Worm (Caenorhabditis elegans) whole organism, late embryonic: ENCODE data around the gene sek-3.

Experiments used
- C08G9.2 ChIP-seq: sonication (generic microtip); optimal IDR thresholded peaks from 2 replicates; lab custom pipeline; 2016; ENCODE audit warnings: mild to moderate bottlenecking, missing genetic modification characterization, moderate library complexity, missing compliant biosample characterization
- F13H6.1 ChIP-seq: sonication (generic microtip); optimal IDR thresholded peaks from 2 replicates; lab custom pipeline; 2016; ENCODE audit warnings: missing genetic modification characterization, missing compliant biosample characterization
- K02D7.2 ChIP-seq: sonication (generic microtip); optimal IDR thresholded peaks from 2 replicates; lab custom pipeline; 2017; ENCODE audit warnings: mild to moderate bottlenecking, missing genetic modification characterization, missing compliant biosample characterization
- Y22D7AL.16 ChIP-seq: sonication (generic microtip); optimal IDR thresholded peaks from 2 replicates; lab custom pipeline; 2016; ENCODE audit warnings: missing genetic modification characterization, missing compliant biosample characterization
- ahr-1 ChIP-seq: sonication (generic microtip); optimal IDR thresholded peaks from 2 replicates; lab custom pipeline; 2016; ENCODE audit warnings: missing genetic modification characterization, missing compliant biosample characterization
- ama-1 ChIP-seq: fragments of 150-350 bp; optimal IDR thresholded peaks from 2 replicates; lab custom pipeline; 2014
- ceh-14 ChIP-seq: sonication (generic microtip); optimal IDR thresholded peaks from 2 replicates; lab custom pipeline; 2016; ENCODE audit warnings: missing genotype, missing genetic modification characterization, missing compliant biosample characterization
- ceh-18 ChIP-seq: sonication (generic microtip); optimal IDR thresholded peaks from 2 replicates; lab custom pipeline; 2016; ENCODE audit warnings: missing genetic modification characterization, missing compliant biosample characterization
- ceh-2 ChIP-seq: sonication (generic microtip); optimal IDR thresholded peaks from 2 replicates; lab custom pipeline; 2016; ENCODE audit warnings: missing genotype, missing genetic modification characterization, missing compliant biosample characterization
- ceh-24 ChIP-seq: sonication (generic microtip); optimal IDR thresholded peaks from 2 replicates; lab custom pipeline; 2016; ENCODE audit warnings: mild to moderate bottlenecking, missing genetic modification characterization, missing compliant biosample characterization
- ceh-30 ChIP-seq: fragments of 150-350 bp; optimal IDR thresholded peaks from 2 replicates; lab custom pipeline; 2014; ENCODE audit warnings: missing biosample characterization, missing genetic modification characterization
- ceh-34 ChIP-seq: sonication (generic microtip); optimal IDR thresholded peaks from 2 replicates; lab custom pipeline; 2016; ENCODE audit warnings: mild to moderate bottlenecking, missing genetic modification characterization, missing compliant biosample characterization
- ceh-45 ChIP-seq: fragments of 200-800 bp; sonication (Bioruptor generic); IDR thresholded peaks from 2 replicates; pipeline ENCODE4 v1.3.6; 2022; ENCODE audit warnings: missing genetic modification reagents, missing genetic modification characterization, missing compliant biosample characterization
- ceh-48 ChIP-seq: sonication (generic microtip); optimal IDR thresholded peaks from 2 replicates; lab custom pipeline; 2016; ENCODE audit warnings: missing genetic modification characterization, inconsistent platforms, missing compliant biosample characterization
- dve-1 ChIP-seq: sonication (generic microtip); optimal IDR thresholded peaks from 2 replicates; lab custom pipeline; 2017; ENCODE audit warnings: antibody characterized with exemption, mild to moderate bottlenecking, missing genetic modification characterization, missing compliant biosample characterization
- elt-2 ChIP-seq: sonication (generic microtip); optimal IDR thresholded peaks from 2 replicates; lab custom pipeline; 2016; ENCODE audit warnings: missing genetic modification reagents, missing genetic modification characterization, missing compliant biosample characterization
- fax-1 ChIP-seq: sonication (generic microtip); optimal IDR thresholded peaks from 2 replicates; lab custom pipeline; 2016; ENCODE audit warnings: missing genotype, missing genetic modification characterization, missing compliant biosample characterization
- hlh-13 ChIP-seq: fragments of 200-800 bp; sonication (Bioruptor generic); optimal IDR thresholded peaks from 2 replicates; lab custom pipeline; 2018; ENCODE audit warnings: mild to moderate bottlenecking, missing genetic modification characterization, missing compliant biosample characterization
- hlh-30 ChIP-seq: sonication (generic microtip); optimal IDR thresholded peaks from 2 replicates; lab custom pipeline; 2017; ENCODE audit warnings: antibody characterized with exemption, missing genetic modification characterization, missing compliant biosample characterization; ENCODE audit not compliant: insufficient read depth
- hlh-6 ChIP-seq: sonication (generic microtip); optimal IDR thresholded peaks from 2 replicates; lab custom pipeline; 2016; ENCODE audit warnings: missing genotype, missing genetic modification characterization, missing compliant biosample characterization
- hlh-8 ChIP-seq: sonication (generic microtip); optimal IDR thresholded peaks from 2 replicates; lab custom pipeline; 2016; ENCODE audit warnings: missing genotype, missing genetic modification characterization, missing compliant biosample characterization
- nhr-11 ChIP-seq: fragments of 150-350 bp; optimal IDR thresholded peaks from 2 replicates; lab custom pipeline; 2014; ENCODE audit warnings: missing biosample characterization, missing genetic modification characterization
- nhr-232 ChIP-seq: sonication (generic microtip); optimal IDR thresholded peaks from 2 replicates; lab custom pipeline; 2016; ENCODE audit warnings: missing genetic modification characterization, missing compliant biosample characterization
- odd-2 ChIP-seq: sonication (generic microtip); optimal IDR thresholded peaks from 2 replicates; lab custom pipeline; 2017; ENCODE audit warnings: antibody characterized with exemption, mild to moderate bottlenecking, missing genetic modification characterization, missing compliant biosample characterization
- pag-3 ChIP-seq: sonication (generic microtip); optimal IDR thresholded peaks from 2 replicates; lab custom pipeline; 2016; ENCODE audit warnings: missing compliant biosample characterization, missing genetic modification characterization, borderline replicate concordance
- pha-4 ChIP-seq: fragments of 150-350 bp; optimal IDR thresholded peaks from 2 replicates; lab custom pipeline; 2018; ENCODE audit warnings: missing biosample characterization, missing genetic modification reagents, missing genetic modification characterization
- pqm-1 ChIP-seq: sonication (generic microtip); optimal IDR thresholded peaks from 2 replicates; lab custom pipeline; 2016; ENCODE audit warnings: missing genetic modification characterization, missing compliant biosample characterization
- rnt-1 ChIP-seq: sonication (generic microtip); optimal IDR thresholded peaks from 2 replicates; lab custom pipeline; 2016; ENCODE audit warnings: missing genetic modification characterization, missing compliant biosample characterization
- sdc-2 ChIP-seq: sonication (generic microtip); optimal IDR thresholded peaks from 2 replicates; lab custom pipeline; 2016; ENCODE audit warnings: missing genotype, missing genetic modification characterization, missing compliant biosample characterization
- sox-4 ChIP-seq: sonication (generic microtip); optimal IDR thresholded peaks from 2 replicates; lab custom pipeline; 2017; ENCODE audit warnings: mild to moderate bottlenecking, missing genetic modification characterization, inconsistent platforms, missing compliant biosample characterization
- tbx-7 ChIP-seq: sonication (generic microtip); optimal IDR thresholded peaks from 2 replicates; lab custom pipeline; 2016; ENCODE audit warnings: missing genotype, missing genetic modification characterization, missing compliant biosample characterization
- ttx-3 ChIP-seq: sonication (generic microtip); optimal IDR thresholded peaks from 2 replicates; lab custom pipeline; 2016; ENCODE audit warnings: missing genetic modification reagents, missing genetic modification characterization, missing compliant biosample characterization
- unc-42 ChIP-seq: sonication (generic microtip); optimal IDR thresholded peaks from 2 replicates; lab custom pipeline; 2016; ENCODE audit warnings: missing genotype, missing genetic modification characterization, missing compliant biosample characterization
- unc-86 ChIP-seq: sonication (generic microtip); optimal IDR thresholded peaks from 2 replicates; lab custom pipeline; 2016; ENCODE audit warnings: missing genetic modification characterization, missing compliant biosample characterization
- ztf-16 ChIP-seq: sonication (generic microtip); optimal IDR thresholded peaks from 2 replicates; lab custom pipeline; 2017; ENCODE audit warnings: missing genetic modification characterization, missing compliant biosample characterization

The sek-3 gene

ce11 chrX:4992523-4992922 is 25.2 kb upstream of the sek-3 start:
- TF ChIP-seq pha-4 (tag; lab: Kevin White, UChicago): no peak
- no peak for TF ChIP-seq ttx-3 (tag; lab: Kevin White, UChicago)
- no peak for TF ChIP-seq ceh-2 (tag; lab: Kevin White, UChicago)
- no peak for TF ChIP-seq dve-1
- no peak for TF ChIP-seq ama-1 (lab: Kevin White, UChicago)
- no peak for TF ChIP-seq ceh-18 (tag; lab: Kevin White, UChicago)
- no peak for TF ChIP-seq ceh-30 (tag; lab: Kevin White, UChicago)

DNA sequence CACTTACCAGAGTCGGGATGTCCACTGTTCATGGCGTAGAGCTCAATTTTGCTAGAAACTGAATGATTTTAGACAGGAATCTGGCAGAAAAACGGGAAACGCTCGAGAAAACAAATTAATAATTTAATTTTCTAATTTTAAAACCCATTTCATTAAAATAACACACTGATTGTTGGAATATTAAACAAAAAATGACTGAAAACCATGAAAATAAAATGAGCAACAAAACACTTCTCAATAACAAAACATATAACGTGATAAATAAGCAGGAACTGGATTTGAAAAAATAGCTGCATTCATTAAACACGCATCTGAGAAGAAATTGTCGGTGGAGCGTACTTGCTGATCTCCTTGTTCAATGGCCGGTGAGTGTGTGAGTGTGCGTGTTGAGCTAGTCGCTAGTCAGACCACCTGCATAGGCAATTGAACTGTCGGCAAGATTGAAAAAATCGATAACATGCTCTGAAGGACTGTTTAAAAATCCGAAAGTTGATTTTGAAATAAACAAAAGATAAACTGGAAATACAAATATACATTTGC is 20.1 kb upstream of the sek-3 start, which contains the start of gene ZC8.6:
TSS of gene ZC8.6 (minus strand) at position 51 of the 540 bp plus-strand sequence.
- TF ChIP-seq unc-42 (tag; lab: Kevin White, UChicago) (peak; percentile 0), F13H6.1 (no peak), ceh-14 (tag; lab: Kevin White, UChicago) (no peak), sdc-2 (peak; percentile 13)

ce11 chrX:4998875-4999274 is 18.8 kb upstream of the sek-3 start, which contains the start of gene set-30:
Gene set-30 (plus strand): TSS chrX:4999270.
- TF ChIP-seq sdc-2: peak; percentile 38
- TF ChIP-seq nhr-232: no peak
- TF ChIP-seq hlh-6: peak; percentile 26
- peak; percentile 7 for TF ChIP-seq ceh-34 (tag; lab: Kevin White, UChicago)
- no peak for TF ChIP-seq unc-42 (tag; lab: Kevin White, UChicago)
- no peak for TF ChIP-seq rnt-1 (tag; lab: Kevin White, UChicago)

- TF ChIP-seq odd-2 (tag; lab: Kevin White, UChicago): no peak
- no peak for TF ChIP-seq hlh-13 (GFP tag; lab: Kevin White, UChicago)
- no peak for TF ChIP-seq sdc-2
- no peak for TF ChIP-seq pag-3 (tag; lab: Kevin White, UChicago)
- TF ChIP-seq sox-4 (tag; lab: Kevin White, UChicago): no peak
- no peak for TF ChIP-seq pha-4 (tag; lab: Kevin White, UChicago)
- TF ChIP-seq tbx-7 (tag; lab: Kevin White, UChicago): no peak
- no peak for TF ChIP-seq C08G9.2 (tag; lab: Kevin White, UChicago)
- TF ChIP-seq ceh-18 (tag; lab: Kevin White, UChicago): no peak
- TF ChIP-seq ceh-14 (tag; lab: Kevin White, UChicago): no peak
- TF ChIP-seq ama-1 (lab: Kevin White, UChicago): no peak
- TF ChIP-seq nhr-232: no peak
- TF ChIP-seq ceh-48: no peak
- no peak for TF ChIP-seq unc-86 (tag; lab: Kevin White, UChicago)
Measured at ce11 chrX:5004940-5005339, 12.8 kb upstream of the sek-3 start, which contains the start of gene hsd-2. Gene hsd-2 (plus strand): TSS chrX:5005240.

ce11 chrX:5006972-5007371 is 10.7 kb upstream of the sek-3 start:
- no peak for TF ChIP-seq ztf-16
- no peak for TF ChIP-seq rnt-1 (tag; lab: Kevin White, UChicago)
- TF ChIP-seq hlh-8 (tag; lab: Kevin White, UChicago): no peak
- TF ChIP-seq elt-2 (tag; lab: Kevin White, UChicago): peak; percentile 41

- TF ChIP-seq sdc-2 (no peak), C08G9.2 (tag; lab: Kevin White, UChicago) (no peak), unc-42 (tag; lab: Kevin White, UChicago) (no peak), ahr-1 (no peak), fax-1 (tag; lab: Kevin White, UChicago) (no peak)
- TF ChIP-seq, all 69 proteins: peak for 0
Measured at ce11 chrX:5009000-5009399, 8.7 kb upstream of the sek-3 start, which contains the start of gene hsd-3. Gene hsd-3 (plus strand): TSS chrX:5009300.

ce11 chrX:5013826-5014225 is 3.9 kb upstream of the sek-3 start, which contains the start of gene ZC449.7:
Gene ZC449.7 (plus strand): TSS chrX:5014074.
- TF ChIP-seq pqm-1 (tag; lab: Kevin White, UChicago) (no peak), ztf-16 (no peak), ceh-45 (no peak), K02D7.2 (tag; lab: Kevin White, UChicago) (no peak), Y22D7AL.16 (no peak), nhr-11 (tag; lab: Kevin White, UChicago) (no peak), hlh-30 (tag; lab: Kevin White, UChicago) (no peak), sox-4 (tag; lab: Kevin White, UChicago) (no peak), ceh-24 (tag; lab: Kevin White, UChicago) (no peak)
